Fruit fly (Drosophila melanogaster) whole organism, embryonic: Measurements from ENCODE around the gene ps.

ENCODE experiments used
- ATbp ChIP-seq: fragments of 200-800 bp; sonication (Bioruptor generic); optimal IDR thresholded peaks from 2 replicates; lab custom pipeline; 2017; ENCODE audit warnings: missing biosample characterization, mild to moderate bottlenecking, missing genetic modification characterization, missing genetic modification reagents
- CG1024 ChIP-seq: fragments of 200-800 bp; sonication (Bioruptor generic); IDR thresholded peaks from 2 replicates; pipeline ENCODE4 v1.3.6; 2022; ENCODE audit warnings: missing biosample characterization, missing genetic modification characterization
- CG10543 ChIP-seq: fragments of 200-800 bp; sonication (Bioruptor generic); optimal IDR thresholded peaks from 3 replicates; lab custom pipeline; 2017; ENCODE audit warnings: missing biosample characterization, mild to moderate bottlenecking, missing genetic modification characterization, moderate library complexity
- CG11504 ChIP-seq: fragments of 200-800 bp; sonication (Bioruptor generic); optimal IDR thresholded peaks from 3 replicates; lab custom pipeline; 2019; ENCODE audit warnings: missing biosample characterization, mild to moderate bottlenecking, missing genetic modification characterization, moderate library complexity
- CG15514 ChIP-seq: fragments of 200-800 bp; sonication (Bioruptor generic); optimal IDR thresholded peaks from 3 replicates; lab custom pipeline; 2017; ENCODE audit warnings: missing biosample characterization, missing genetic modification characterization, mild to moderate bottlenecking, moderate library complexity, missing genetic modification reagents
- CG17829 ChIP-seq: fragments of 200-800 bp; optimal IDR thresholded peaks from 2 replicates; lab custom pipeline; 2019; ENCODE audit warnings: missing biosample characterization, mild to moderate bottlenecking, missing genetic modification characterization, moderate library complexity
- CG30431 ChIP-seq: fragments of 200-800 bp; sonication (Bioruptor generic); optimal IDR thresholded peaks from 2 replicates; lab custom pipeline; 2017; ENCODE audit warnings: missing biosample characterization, missing genetic modification characterization
- CG31365 ChIP-seq: fragments of 200-800 bp; sonication (Bioruptor generic); optimal IDR thresholded peaks from 2 replicates; lab custom pipeline; 2018; ENCODE audit warnings: missing biosample characterization, mild to moderate bottlenecking, missing genetic modification characterization
- CG34376 ChIP-seq: fragments of 200-800 bp; sonication (Bioruptor generic); optimal IDR thresholded peaks from 2 replicates; lab custom pipeline; 2018; ENCODE audit warnings: missing biosample characterization, mild to moderate bottlenecking, missing genetic modification characterization
- CG4854 ChIP-seq: fragments of 200-800 bp; sonication (Bioruptor generic); optimal IDR thresholded peaks from 2 replicates; lab custom pipeline; 2016; ENCODE audit warnings: missing biosample characterization, missing genetic modification characterization, inconsistent platforms
- CG7372 ChIP-seq: fragments of 200-800 bp; sonication (Bioruptor generic); IDR thresholded peaks from 2 replicates; pipeline ENCODE4 v1.3.6; 2022; ENCODE audit warnings: missing biosample characterization, missing genetic modification characterization
- CG7928 ChIP-seq: fragments of 200-800 bp; sonication (Bioruptor generic); optimal IDR thresholded peaks from 2 replicates; lab custom pipeline; 2017; ENCODE audit warnings: missing biosample characterization, mild to moderate bottlenecking, missing genetic modification characterization
- CG8281 ChIP-seq: fragments of 200-800 bp; sonication (Bioruptor generic); optimal IDR thresholded peaks from 2 replicates; lab custom pipeline; 2018; ENCODE audit warnings: missing biosample characterization, mild to moderate bottlenecking, missing genetic modification characterization, moderate library complexity
- CG8765 ChIP-seq: fragments of 200-800 bp; sonication (Bioruptor generic); IDR thresholded peaks from 2 replicates; pipeline ENCODE4 v1.3.6; 2022; ENCODE audit warnings: missing biosample characterization, missing genetic modification characterization
- D ChIP-seq, 2 experiments: fragments of 200-800 bp in 1 of 2; fragments of >200 bp in 1 of 2; sonication (Bioruptor generic) in 1 of 2; optimal IDR thresholded peaks; 2 replicates in 1 of 2; 3 replicates in 1 of 2; lab custom pipeline; 2017; ENCODE audit warnings: mild to moderate bottlenecking in 1 of 2, missing biosample characterization in 1 of 2, missing genetic modification characterization in 1 of 2, missing genetic modification reagents in 1 of 2
- Deaf1 ChIP-seq: fragments of 200-800 bp; optimal IDR thresholded peaks from 3 replicates; lab custom pipeline; 2019; ENCODE audit warnings: missing biosample characterization, mild to moderate bottlenecking, missing genetic modification characterization, moderate library complexity
- Dfd ChIP-seq, 2 experiments: fragments of >200 bp; optimal IDR thresholded peaks; 2 replicates each; lab custom pipeline; 2017; ENCODE audit warnings: missing biosample characterization in 2 of 2, missing genetic modification characterization in 2 of 2
- Dip2 ChIP-seq: fragments of 200-800 bp; sonication (Bioruptor generic); IDR thresholded peaks from 2 replicates; pipeline ENCODE4 v1.3.6; 2022; ENCODE audit warnings: missing biosample characterization, missing genetic modification characterization
- Dref ChIP-seq: fragments of 200-800 bp; sonication (Bioruptor generic); IDR thresholded peaks from 2 replicates; pipeline ENCODE4 v1.3.6; 2022; ENCODE audit warnings: missing biosample characterization, missing genetic modification characterization
- ERR ChIP-seq: fragments of 200-800 bp; sonication (Bioruptor generic); optimal IDR thresholded peaks from 2 replicates; lab custom pipeline; 2016; ENCODE audit warnings: missing biosample characterization, missing genetic modification characterization
- Hr78 ChIP-seq, 2 experiments: fragments of 200-800 bp in 1 of 2; fragments of >200 bp in 1 of 2; sonication (Bioruptor generic) in 1 of 2; optimal IDR thresholded peaks; 2 replicates each; lab custom pipeline; 2017 to 2019; ENCODE audit warnings: missing biosample characterization in 2 of 2, missing genetic modification characterization in 2 of 2, mild to moderate bottlenecking in 1 of 2, moderate library complexity in 1 of 2
- Med ChIP-seq: fragments of 200-800 bp; sonication (Bioruptor generic); peaks from one replicate; lab custom pipeline; 2016; ENCODE audit warnings: missing biosample characterization, missing genetic modification characterization, mild to moderate bottlenecking, inconsistent platforms, moderate library complexity
- PHDP ChIP-seq: fragments of 200-800 bp; sonication (Bioruptor generic); optimal IDR thresholded peaks from 3 replicates; lab custom pipeline; 2018; ENCODE audit warnings: missing biosample characterization, mild to moderate bottlenecking, missing genetic modification characterization, moderate library complexity
- Rx ChIP-seq: fragments of 200-800 bp; sonication (Bioruptor generic); IDR thresholded peaks from 2 replicates; pipeline ENCODE4 v1.3.6; 2022; ENCODE audit warnings: missing biosample characterization, missing genetic modification characterization
- Trl ChIP-seq, 3 experiments: fragments of >200 bp in 2 of 3; fragments of 200-800 bp in 1 of 3; sonication (Bioruptor generic) in 1 of 3; optimal IDR thresholded peaks; 2 replicates in 1 of 3; 3 replicates in 2 of 3; lab custom pipeline; 2016 to 2017; ENCODE audit warnings: missing biosample characterization in 1 of 3, missing genetic modification characterization in 1 of 3
- Xbp1 ChIP-seq: fragments of 200-800 bp; sonication (Bioruptor generic); optimal IDR thresholded peaks from 3 replicates; lab custom pipeline; 2016; ENCODE audit warnings: missing biosample characterization, mild to moderate bottlenecking, missing genetic modification characterization
- ato ChIP-seq: fragments of 200-800 bp; sonication (Bioruptor generic); IDR thresholded peaks from 2 replicates; pipeline ENCODE4 v1.3.6; 2022; ENCODE audit warnings: missing biosample characterization, missing genetic modification characterization; ENCODE audit not compliant: partially characterized antibody
- cg ChIP-seq: fragments of 200-800 bp; sonication (Bioruptor generic); optimal IDR thresholded peaks from 3 replicates; lab custom pipeline; 2019; ENCODE audit warnings: missing biosample characterization, mild to moderate bottlenecking, missing genetic modification characterization, moderate library complexity
- chinmo ChIP-seq: fragments of 200-800 bp; sonication (Bioruptor generic); IDR thresholded peaks from 4 replicates; pipeline ENCODE4 v1.3.6; 2022; ENCODE audit warnings: missing biosample characterization, missing genetic modification characterization; ENCODE audit not compliant: partially characterized antibody
- dmrt99B ChIP-seq: fragments of 200-800 bp; sonication (Bioruptor generic); optimal IDR thresholded peaks from 2 replicates; lab custom pipeline; 2018; ENCODE audit warnings: missing biosample characterization, mild to moderate bottlenecking, missing genetic modification characterization, moderate library complexity
- ftz-f1 ChIP-seq: fragments of 200-800 bp; sonication (Bioruptor generic); optimal IDR thresholded peaks from 2 replicates; lab custom pipeline; 2016; ENCODE audit warnings: missing biosample characterization, missing genetic modification characterization
- grau ChIP-seq: fragments of 200-800 bp; optimal IDR thresholded peaks from 3 replicates; lab custom pipeline; 2019; ENCODE audit warnings: missing biosample characterization, mild to moderate bottlenecking, missing genetic modification characterization, moderate library complexity
- hkb ChIP-seq, 2 experiments: fragments of 200-800 bp in 1 of 2; fragments of >200 bp in 1 of 2; sonication (Bioruptor generic) in 1 of 2; IDR thresholded peaks in 1 of 2; optimal IDR thresholded peaks in 1 of 2; 2 replicates each; pipeline versions ENCODE4 v1.3.6 to Lab custom; 2017 to 2022; ENCODE audit warnings: missing biosample characterization in 1 of 2, missing genetic modification characterization in 1 of 2
- kni ChIP-seq: fragments of 200-800 bp; sonication (Bioruptor generic); optimal IDR thresholded peaks from 3 replicates; lab custom pipeline; 2017; ENCODE audit warnings: mild to moderate bottlenecking, missing biosample characterization, missing genetic modification reagents, missing genetic modification characterization
- lab ChIP-seq: fragments of 200-800 bp; sonication (Bioruptor generic); optimal IDR thresholded peaks from 3 replicates; lab custom pipeline; 2017; ENCODE audit warnings: missing biosample characterization, missing genetic modification characterization, mild to moderate bottlenecking, moderate library complexity, missing genetic modification reagents
- nom ChIP-seq: fragments of 200-800 bp; sonication (Bioruptor generic); optimal IDR thresholded peaks from 2 replicates; lab custom pipeline; 2017; ENCODE audit warnings: missing biosample characterization, missing genetic modification characterization, mild to moderate bottlenecking, moderate library complexity, missing genetic modification reagents
- pros ChIP-seq: fragments of 200-800 bp; sonication (Bioruptor generic); optimal IDR thresholded peaks from 3 replicates; lab custom pipeline; 2019; ENCODE audit warnings: missing biosample characterization, mild to moderate bottlenecking, missing genetic modification characterization, moderate library complexity
- salm ChIP-seq: fragments of 200-800 bp; sonication (Bioruptor generic); optimal IDR thresholded peaks from 2 replicates; lab custom pipeline; 2018; ENCODE audit warnings: missing biosample characterization, mild to moderate bottlenecking, missing genetic modification characterization
- schlank ChIP-seq: fragments of 200-800 bp; sonication (Bioruptor generic); optimal IDR thresholded peaks from 2 replicates; lab custom pipeline; 2018; ENCODE audit warnings: missing biosample characterization, mild to moderate bottlenecking, missing genetic modification characterization
- sd ChIP-seq: fragments of 200-800 bp; sonication (Bioruptor generic); optimal IDR thresholded peaks from 3 replicates; lab custom pipeline; 2018; ENCODE audit warnings: missing biosample characterization, mild to moderate bottlenecking, missing genetic modification characterization, moderate library complexity
- so ChIP-seq: fragments of 200-800 bp; sonication (Bioruptor generic); IDR thresholded peaks from 3 replicates; pipeline ENCODE4 v1.3.6; 2022; ENCODE audit warnings: missing biosample characterization, missing genetic modification characterization
- sob ChIP-seq: fragments of 200-800 bp; sonication (Bioruptor generic); IDR thresholded peaks from 2 replicates; pipeline ENCODE4 v1.3.6; 2022; ENCODE audit warnings: missing biosample characterization, missing genetic modification characterization
- sug ChIP-seq: fragments of 200-800 bp; optimal IDR thresholded peaks from 2 replicates; lab custom pipeline; 2019; ENCODE audit warnings: missing biosample characterization, mild to moderate bottlenecking, missing genetic modification characterization, moderate library complexity
- tup ChIP-seq: fragments of 200-800 bp; sonication (Bioruptor generic); optimal IDR thresholded peaks from 2 replicates; lab custom pipeline; 2016; ENCODE audit warnings: missing biosample characterization, mild to moderate bottlenecking, missing genetic modification characterization, moderate library complexity
- wek ChIP-seq: fragments of 200-800 bp; sonication (Bioruptor generic); optimal IDR thresholded peaks from 3 replicates; lab custom pipeline; 2018; ENCODE audit warnings: missing biosample characterization, mild to moderate bottlenecking, missing genetic modification characterization, moderate library complexity
- z ChIP-seq: fragments of 200-800 bp; sonication (Bioruptor generic); IDR thresholded peaks from 3 replicates; pipeline ENCODE4 v1.3.6; 2022; ENCODE audit warnings: missing biosample characterization, missing genetic modification characterization

ps gene

DNA sequence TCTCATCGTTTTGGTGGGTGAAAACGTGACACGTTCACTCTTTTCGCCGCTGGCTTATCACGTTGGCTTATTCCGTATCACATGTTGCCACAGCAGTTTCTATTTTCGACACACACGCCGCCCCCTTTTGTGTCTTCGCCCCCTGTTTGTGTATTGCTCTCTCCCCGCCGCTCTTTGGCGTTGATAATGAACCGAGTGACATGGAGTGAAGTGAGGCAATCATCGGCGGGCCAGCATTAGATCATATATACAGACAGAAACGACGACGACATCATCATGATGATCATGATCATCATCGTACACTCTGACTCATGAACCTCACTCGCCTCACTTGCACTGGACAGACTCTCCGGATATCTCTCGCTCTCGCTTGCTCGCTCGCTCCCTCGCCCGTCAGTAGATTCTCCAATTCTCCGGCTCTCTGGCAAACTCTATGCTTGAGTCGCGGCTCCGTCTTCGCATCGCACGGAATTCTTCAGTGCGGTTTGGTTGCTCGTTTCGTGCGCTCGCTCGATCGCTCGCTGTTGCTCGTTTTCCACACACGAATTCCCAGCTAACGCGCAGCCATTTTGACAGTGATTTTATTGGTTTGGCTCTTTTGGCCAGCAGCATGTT is 18.7 kb downstream of the ps start (continued):
- no peak for TF ChIP-seq schlank (tag; lab: Kevin White, UChicago)

DNA sequence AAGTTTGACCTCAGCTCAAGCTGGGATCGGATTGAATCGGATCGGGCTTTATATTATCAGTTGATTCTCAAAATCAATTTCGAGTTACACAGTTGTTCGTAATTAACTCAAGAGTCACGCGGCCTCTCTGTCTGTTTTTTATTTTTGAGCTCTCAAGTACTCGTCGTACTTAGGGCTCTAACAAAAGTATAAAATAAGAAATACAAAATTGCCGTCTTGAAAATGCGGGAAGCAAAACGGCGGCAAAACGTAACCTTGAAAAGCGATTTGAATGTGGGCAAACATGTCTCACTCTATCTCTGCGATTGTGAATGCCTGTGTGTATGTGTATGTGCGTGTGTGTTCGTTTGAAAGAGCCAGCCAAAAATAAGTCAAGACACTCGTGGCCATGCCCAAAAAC is 19.9 kb downstream of the ps start:
- TF ChIP-seq Dref (GFP tag; lab: Robert Waterston, UW) (no peak), sd (peak; percentile 48), dmrt99B (tag; lab: Kevin White, UChicago) (no peak), CG8281 (tag; lab: Kevin White, UChicago) (no peak), lab (GFP tag; lab: Kevin White, UChicago) (no peak), Hr78 (GFP tag; optimal IDR thresholded peaks at IDR 0.05; lab: Kevin White, UChicago) (peak in 1 of 2 experiments; percentile 24), CG7372 (GFP tag; lab: Robert Waterston, UW) (no peak), ftz-f1 (GFP tag; lab: Kevin White, UChicago) (peak; percentile 83), cg (GFP tag; lab: Kevin White, UChicago) (peak; percentile 57), CG1024 (GFP tag; lab: Robert Waterston, UW) (no peak), D (optimal IDR thresholded peaks at IDR 0.05; lab: Kevin White, UChicago) (no peak), D (GFP tag; optimal IDR thresholded peaks at IDR 0.05; lab: Kevin White, UChicago) (no peak), CG34376 (peak; percentile 75), so (no peak), Rx (no peak), sob (GFP tag; lab: Robert Waterston, UW) (0 out of 2 replicates have a peak, but pooled peaks have one; percentile 19), Trl (optimal IDR thresholded peaks at IDR 0.05; lab: Kevin White, UChicago) (peak in 1 of 2 experiments; percentile 25), Trl (GFP tag; optimal IDR thresholded peaks at IDR 0.05; lab: Kevin White, UChicago) (no peak), hkb (optimal IDR thresholded peaks at IDR 0.05; lab: Kevin White, UChicago) (no peak), hkb (GFP tag; IDR thresholded peaks at IDR 0.05; lab: Robert Waterston, UW) (0 out of 2 replicates have a peak, but pooled peaks have one; percentile 19), ato (no peak), chinmo (GFP tag; lab: Robert Waterston, UW) (peak; percentile 76; the same call in 3 of the 4 replicates), CG17829 (tag; lab: Kevin White, UChicago) (no peak), z (GFP tag; lab: Robert Waterston, UW) (peak; percentile 51; the same call in 1 of the 3 replicates), schlank (tag; lab: Kevin White, UChicago) (no peak), Deaf1 (tag; lab: Kevin White, UChicago) (peak; percentile 25), nom (GFP tag; lab: Kevin White, UChicago) (no peak), Xbp1 (GFP tag; lab: Kevin White, UChicago) (no peak), CG4854 (GFP tag; lab: Kevin White, UChicago) (no peak), sug (tag; lab: Kevin White, UChicago) (peak; percentile 62), Med (GFP tag; lab: Kevin White, UChicago) (peak; percentile 45), CG7928 (no peak), CG10543 (GFP tag; lab: Kevin White, UChicago) (peak; percentile 52)

DNA sequence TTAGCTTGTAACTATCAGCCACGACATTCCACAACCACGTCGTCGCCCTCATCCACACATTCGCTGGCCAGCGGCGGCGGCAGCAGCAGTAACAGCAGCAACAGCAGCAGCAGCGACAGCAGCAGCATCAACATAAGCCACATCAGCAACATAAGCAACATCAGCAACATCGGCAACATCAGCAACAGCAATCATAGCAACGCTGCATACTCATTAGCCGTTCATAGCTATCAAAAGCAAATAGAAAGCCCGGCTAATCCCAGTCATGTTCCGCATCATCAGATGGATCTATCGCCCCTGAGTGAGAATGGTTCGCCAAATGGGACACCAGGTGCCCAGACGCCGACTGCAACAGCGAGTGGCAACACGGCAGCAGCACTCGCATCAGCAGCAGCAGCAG is 23.4 kb downstream of the ps start:
- TF ChIP-seq CG30431 (no peak), CG8765 (no peak), pros (GFP tag; lab: Kevin White, UChicago) (no peak), Dip2 (GFP tag; lab: Robert Waterston, UW) (no peak), tup (GFP tag; lab: Kevin White, UChicago) (no peak), ATbp (no peak), ERR (GFP tag; lab: Kevin White, UChicago) (no peak), PHDP (tag; lab: Kevin White, UChicago) (no peak), salm (tag; lab: Kevin White, UChicago) (no peak), CG15514 (GFP tag; lab: Kevin White, UChicago) (no peak), Dfd (GFP tag; optimal IDR thresholded peaks at IDR 0.05; lab: Kevin White, UChicago) (peak in 1 of 2 experiments; percentile 46), grau (tag; lab: Kevin White, UChicago) (no peak), kni (no peak), CG31365 (tag; lab: Kevin White, UChicago) (no peak), CG11504 (peak; percentile 71), wek (no peak)
